Worm (Caenorhabditis elegans): ENCODE data around the gene gasr-8.

Gene gasr-8

DNA sequence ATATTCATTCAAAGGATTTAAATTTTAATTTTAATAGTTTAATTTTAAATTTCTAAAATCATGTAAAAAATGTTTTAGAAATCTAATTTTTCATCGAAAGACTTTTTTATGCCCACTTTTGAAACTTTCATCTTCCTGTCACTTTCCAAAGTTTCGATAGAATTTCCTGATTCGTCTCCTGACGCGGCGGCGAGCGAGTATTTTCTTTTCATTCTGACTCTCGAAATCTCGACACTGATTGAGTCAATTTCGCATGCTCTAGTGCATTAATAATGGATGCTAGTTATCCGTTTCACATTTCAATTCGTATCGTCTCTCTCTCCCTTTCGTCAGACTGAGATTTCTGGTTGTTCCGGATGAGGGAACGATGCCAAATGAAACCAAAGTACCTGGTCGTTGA, 40.1 kb upstream of the gasr-8 start:
- TF ChIP-seq nhr-6 (tag; optimal IDR thresholded peaks at IDR 0.05) (no peak), nhr-11 (tag; optimal IDR thresholded peaks at IDR 0.05) (no peak), nhr-12 (tag; optimal IDR thresholded peaks at IDR 0.05) (no peak), ama-1 (optimal IDR thresholded peaks at IDR 0.05) (no peak), lsy-2 (tag; optimal IDR thresholded peaks at IDR 0.05) (no peak), ceh-82 (tag; optimal IDR thresholded peaks at IDR 0.05) (no peak), sem-4 (tag; optimal IDR thresholded peaks at IDR 0.05) (no peak), blmp-1 (tag; optimal IDR thresholded peaks at IDR 0.05; ENCODE audit: insufficient read depth) (no peak), Y55F3AM.14 (GFP tag; optimal IDR thresholded peaks at IDR 0.05) (no peak), unc-55 (GFP tag; optimal IDR thresholded peaks at IDR 0.05) (no peak), mab-5 (tag; optimal IDR thresholded peaks at IDR 0.05) (no peak), ztf-4 (tag; optimal IDR thresholded peaks at IDR 0.05) (no peak), F13H6.1 (tag; optimal IDR thresholded peaks at IDR 0.05) (no peak), dmd-4 (tag; optimal IDR thresholded peaks at IDR 0.05) (no peak), sma-3 (GFP tag; optimal IDR thresholded peaks at IDR 0.05) (no peak), nhr-21 (tag; optimal IDR thresholded peaks at IDR 0.05) (no peak), egl-27 (tag; optimal IDR thresholded peaks at IDR 0.05) (no peak)

DNA sequence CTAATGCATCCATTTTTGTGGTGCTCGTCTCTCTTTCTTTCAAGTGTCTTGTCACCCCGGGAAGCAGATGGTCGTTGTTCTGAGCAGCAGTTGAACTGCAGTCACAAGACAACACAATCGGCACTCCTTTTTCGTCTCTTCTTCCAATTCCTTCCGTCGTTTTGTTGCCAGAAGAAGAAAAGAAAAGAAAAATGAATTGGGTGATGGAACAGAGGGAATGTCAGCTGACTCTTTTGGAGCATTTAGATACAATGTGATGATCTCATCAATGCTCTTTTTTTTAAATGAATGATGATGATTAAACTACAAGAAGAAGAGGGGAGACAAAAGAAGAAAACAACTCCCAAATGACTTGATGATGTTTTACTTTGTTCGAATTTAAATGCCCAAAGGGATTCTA, 39.0 kb upstream of the gasr-8 start:
- TF ChIP-seq mab-5 (tag; optimal IDR thresholded peaks at IDR 0.05) (peak; percentile 27), lsy-2 (tag; optimal IDR thresholded peaks at IDR 0.05) (peak in 1 of 2 experiments; percentile 47), alr-1 (tag; optimal IDR thresholded peaks at IDR 0.05) (no peak), sem-4 (tag; optimal IDR thresholded peaks at IDR 0.05) (peak; percentile 31), nhr-77 (tag; optimal IDR thresholded peaks at IDR 0.05) (no peak), lin-39 (tag; optimal IDR thresholded peaks at IDR 0.05) (peak; percentile 1), nhr-129 (tag; optimal IDR thresholded peaks at IDR 0.05) (peak; percentile 58), C34F6.9 (tag; optimal IDR thresholded peaks at IDR 0.05) (peak; percentile 62), sma-9 (GFP tag; optimal IDR thresholded peaks at IDR 0.05) (peak; percentile 6), sma-9 (tag; optimal IDR thresholded peaks at IDR 0.05) (no peak)

- TF ChIP-seq sma-3 (GFP tag; optimal IDR thresholded peaks at IDR 0.05) = no peak
- no peak for TF ChIP-seq nhr-21 (tag; optimal IDR thresholded peaks at IDR 0.05)
- no peak for TF ChIP-seq mab-5 (tag; optimal IDR thresholded peaks at IDR 0.05)
- TF ChIP-seq blmp-1 (tag; optimal IDR thresholded peaks at IDR 0.05; ENCODE audit: insufficient read depth) = no peak
- no peak for TF ChIP-seq nhr-129 (tag; optimal IDR thresholded peaks at IDR 0.05)
- TF ChIP-seq nhr-77 (tag; optimal IDR thresholded peaks at IDR 0.05) = no peak
- TF ChIP-seq gmeb-1 (tag; optimal IDR thresholded peaks at IDR 0.05) = no peak
- no peak for TF ChIP-seq lin-39 (tag; optimal IDR thresholded peaks at IDR 0.05)
- TF ChIP-seq lin-11 (tag; optimal IDR thresholded peaks at IDR 0.05) = no peak
- TF ChIP-seq ZK546.5 (tag; optimal IDR thresholded peaks at IDR 0.05) = no peak
- TF ChIP-seq snpc-4 (tag; optimal IDR thresholded peaks at IDR 0.05) = no peak
- no peak for TF ChIP-seq sem-4 (tag; optimal IDR thresholded peaks at IDR 0.05)
- TF ChIP-seq C34F6.9 (tag; optimal IDR thresholded peaks at IDR 0.05) = no peak
- TF ChIP-seq ztf-11 (tag; optimal IDR thresholded peaks at IDR 0.05) = no peak
- TF ChIP-seq elt-1 (tag; optimal IDR thresholded peaks at IDR 0.05) = no peak
Measured at ce11 chrV:14650631-14651030, 38.3 kb upstream of the gasr-8 start.

ce11 chrV:14655689-14656088, 33.2 kb upstream of the gasr-8 start:
- TF ChIP-seq blmp-1 (tag; optimal IDR thresholded peaks at IDR 0.05; ENCODE audit: insufficient read depth) (peak; percentile 29), F13H6.1 (tag; optimal IDR thresholded peaks at IDR 0.05) (no peak), nhr-25 (tag; optimal IDR thresholded peaks at IDR 0.05) (peak; percentile 47)

DNA sequence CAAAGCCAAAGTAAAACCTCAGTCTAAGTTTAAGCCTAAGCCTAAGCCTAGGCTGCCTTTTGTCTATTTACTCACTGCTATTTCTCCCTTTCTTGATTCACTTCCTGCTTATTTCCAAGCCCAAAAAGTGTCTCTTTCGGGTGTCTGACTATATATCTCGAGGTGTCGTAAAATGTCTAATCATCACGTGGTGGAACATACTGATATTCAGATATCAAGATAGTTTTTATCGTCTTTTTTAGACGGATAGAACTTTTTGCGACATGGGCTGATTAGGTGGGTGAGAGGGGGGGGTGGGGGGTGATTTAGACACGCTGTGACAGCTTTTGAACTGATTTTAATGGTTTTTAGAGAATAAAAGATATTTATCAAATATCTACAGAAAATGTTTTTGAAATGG, 31.9 kb upstream of the gasr-8 start:
- TF ChIP-seq nhr-25 (tag; optimal IDR thresholded peaks at IDR 0.05) (peak; percentile 11), nhr-77 (tag; optimal IDR thresholded peaks at IDR 0.05) (no peak), gmeb-1 (tag; optimal IDR thresholded peaks at IDR 0.05) (peak; percentile 35), F13H6.1 (tag; optimal IDR thresholded peaks at IDR 0.05) (no peak), sma-9 (GFP tag; optimal IDR thresholded peaks at IDR 0.05) (peak; percentile 20), sma-9 (tag; optimal IDR thresholded peaks at IDR 0.05) (no peak), crh-2 (tag; optimal IDR thresholded peaks at IDR 0.05) (no peak)

DNA sequence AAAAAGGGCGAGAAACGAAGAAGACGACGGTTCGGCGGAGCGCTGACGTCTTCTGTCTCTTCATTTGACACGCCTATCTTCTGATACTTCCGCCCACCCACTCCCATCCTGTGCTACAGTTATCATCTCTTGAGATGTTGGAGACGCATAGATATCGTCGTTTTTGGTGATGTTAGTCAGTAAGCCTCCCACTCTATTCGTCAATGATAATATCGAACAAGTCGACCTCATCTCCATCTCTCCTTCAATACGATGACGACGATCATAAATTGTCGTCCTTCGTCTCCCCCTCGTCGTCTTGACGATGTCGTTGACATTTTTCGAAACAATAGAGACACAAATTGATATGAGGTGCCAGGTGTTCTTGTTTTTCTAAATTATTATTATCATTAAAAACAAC, 30.8 kb upstream of the gasr-8 start, which contains the start of gene slc-25A29:
TSS of gene slc-25A29 (minus strand) at position 45 of the 400 bp plus-strand sequence.
- TF ChIP-seq ZK546.5 (tag; optimal IDR thresholded peaks at IDR 0.05) (no peak), ztf-11 (tag; optimal IDR thresholded peaks at IDR 0.05) (no peak), aly-2 (tag; optimal IDR thresholded peaks at IDR 0.05) (no peak), crh-2 (tag; optimal IDR thresholded peaks at IDR 0.05) (no peak), zag-1 (tag; optimal IDR thresholded peaks at IDR 0.05) (no peak), fos-1 (tag; optimal IDR thresholded peaks at IDR 0.05) (peak; percentile 4), gmeb-1 (tag; optimal IDR thresholded peaks at IDR 0.05) (no peak), mbf-1 (tag; optimal IDR thresholded peaks at IDR 0.05) (no peak), sma-9 (GFP tag; optimal IDR thresholded peaks at IDR 0.05) (peak; percentile 32), sma-9 (tag; optimal IDR thresholded peaks at IDR 0.05) (no peak), Y55F3AM.14 (GFP tag; optimal IDR thresholded peaks at IDR 0.05) (no peak), unc-39 (tag; optimal IDR thresholded peaks at IDR 0.05) (no peak), mdl-1 (tag; optimal IDR thresholded peaks at IDR 0.05) (no peak), nhr-21 (tag; optimal IDR thresholded peaks at IDR 0.05) (peak; percentile 8), elt-3 (tag; optimal IDR thresholded peaks at IDR 0.05) (no peak), nhr-129 (tag; optimal IDR thresholded peaks at IDR 0.05) (no peak), lsy-2 (tag; optimal IDR thresholded peaks at IDR 0.05) (no peak), ztf-4 (tag; optimal IDR thresholded peaks at IDR 0.05) (no peak)

All from whole organism, L2 larva.